Worm (Caenorhabditis elegans): ENCODE data around the gene zhit-3.

The zhit-3 gene

DNA sequence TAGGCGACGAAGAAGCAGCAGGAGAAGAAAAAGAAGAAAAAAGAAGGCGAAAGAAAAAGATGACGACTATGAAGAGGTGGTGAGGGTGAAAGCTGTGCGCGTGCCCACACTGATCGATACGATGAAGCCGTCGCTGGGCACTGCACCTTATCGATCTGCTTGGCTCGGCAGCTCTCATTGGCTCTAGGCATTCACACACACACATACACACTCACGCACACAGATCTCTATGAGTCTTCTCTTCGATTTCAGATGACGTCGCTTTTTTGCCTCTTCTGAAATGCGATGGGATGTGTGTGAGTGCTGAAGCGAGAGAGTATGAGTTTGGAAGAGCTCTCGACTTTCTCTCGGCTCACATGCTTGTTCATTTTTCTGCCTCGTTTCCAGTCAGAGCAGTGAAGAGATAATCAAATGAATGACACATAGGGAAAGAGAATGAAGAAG lies 37.3 kb downstream of the zhit-3 start (continued):
- TF ChIP-seq Y48G9A.11 (GFP tag; IDR thresholded peaks at IDR 0.05): no peak
- TF ChIP-seq madf-5 (GFP tag; IDR thresholded peaks at IDR 0.05): no peak
- peak; percentile 36; the same call in 1 of the 2 replicates for TF ChIP-seq tra-1 (GFP tag; IDR thresholded peaks at IDR 0.05)
- peak; percentile 58; the same call in 1 of the 2 replicates for TF ChIP-seq ceh-20 (GFP tag; IDR thresholded peaks at IDR 0.05)
- peak; percentile 81 for TF ChIP-seq set-16 (GFP tag; IDR thresholded peaks at IDR 0.05)
- TF ChIP-seq mxl-3 (GFP tag; optimal IDR thresholded peaks at IDR 0.05): peak; percentile 28
- TF ChIP-seq F37D6.2 (tag; optimal IDR thresholded peaks at IDR 0.05): peak; percentile 84
- peak; percentile 78 for TF ChIP-seq ceh-28 (tag; optimal IDR thresholded peaks at IDR 0.05)
- TF ChIP-seq hif-1 (tag; optimal IDR thresholded peaks at IDR 0.05): peak in 1 of 2 experiments; percentile 66
- no peak for TF ChIP-seq lir-3 (tag; optimal IDR thresholded peaks at IDR 0.05)
- peak; percentile 86 for TF ChIP-seq nhr-11 (tag; optimal IDR thresholded peaks at IDR 0.05)
- TF ChIP-seq Y5F2A.4 (GFP tag; optimal IDR thresholded peaks at IDR 0.05): no peak
- TF ChIP-seq mdl-1 (tag; optimal IDR thresholded peaks at IDR 0.05): peak; percentile 18 to 90
- 0 out of 2 replicates have a peak, but pooled peaks have one; percentile 15 for TF ChIP-seq nhr-42 (GFP tag; IDR thresholded peaks at IDR 0.05)
- TF ChIP-seq nhr-102 (tag; optimal IDR thresholded peaks at IDR 0.05): no peak
- TF ChIP-seq hlh-11 (tag; optimal IDR thresholded peaks at IDR 0.05): peak; percentile 56
- no peak for TF ChIP-seq ZK337.2 (GFP tag; IDR thresholded peaks at IDR 0.05)
- no peak for TF ChIP-seq nhr-28 (tag; optimal IDR thresholded peaks at IDR 0.05)
- no peak for TF ChIP-seq sdz-12 (GFP tag; optimal IDR thresholded peaks at IDR 0.05)
- no peak for TF ChIP-seq ceh-44 (GFP tag; IDR thresholded peaks at IDR 0.05)
- TF ChIP-seq daf-19 (GFP tag; conservative IDR thresholded peaks at IDR 0.05): no peak
- TF ChIP-seq zag-1 (tag; optimal IDR thresholded peaks at IDR 0.05): peak; percentile 20
- peak; percentile 84 for TF ChIP-seq egl-43 (GFP tag; IDR thresholded peaks at IDR 0.05)
- 0 out of 2 replicates have a peak, but pooled peaks have one; percentile 25 for TF ChIP-seq mdt-29 (GFP tag; IDR thresholded peaks at IDR 0.05)
- TF ChIP-seq nhr-48 (tag; optimal IDR thresholded peaks at IDR 0.05): peak; percentile 25
- TF ChIP-seq vab-7 (GFP tag; IDR thresholded peaks at IDR 0.05): 0 out of 2 replicates have a peak, but pooled peaks have one; percentile 33
- no peak for TF ChIP-seq lin-39 (tag; optimal IDR thresholded peaks at IDR 0.05)
- TF ChIP-seq jun-1 (tag; optimal IDR thresholded peaks at IDR 0.05): no peak
- peak; percentile 62 to 85 for TF ChIP-seq lsy-2 (tag; optimal IDR thresholded peaks at IDR 0.05)
- TF ChIP-seq php-3 (GFP tag; IDR thresholded peaks at IDR 0.05): no peak
- no peak for TF ChIP-seq fos-1 (tag; optimal IDR thresholded peaks at IDR 0.05)
- no peak for TF ChIP-seq skn-1 (tag; optimal IDR thresholded peaks at IDR 0.05)
- no peak for TF ChIP-seq ZK546.5 (tag; optimal IDR thresholded peaks at IDR 0.05)
- no peak for TF ChIP-seq Y75B8A.6 (GFP tag; IDR thresholded peaks at IDR 0.05)
- peak; percentile 98 for TF ChIP-seq fkh-10 (GFP tag; optimal IDR thresholded peaks at IDR 0.05)
- TF ChIP-seq F44E2.7 (GFP tag; IDR thresholded peaks at IDR 0.05): no peak
- TF ChIP-seq nhr-77 (tag; optimal IDR thresholded peaks at IDR 0.05): no peak
- peak in 1 of 2 experiments; percentile 1 for TF ChIP-seq unc-62 (GFP tag; optimal IDR thresholded peaks at IDR 0.05 in 1 of 2)
- TF ChIP-seq unc-62 (tag; optimal IDR thresholded peaks at IDR 0.05): peak; percentile 33
- peak; percentile 85; the same call in 1 of the 2 replicates for TF ChIP-seq ctbp-1 (GFP tag; IDR thresholded peaks at IDR 0.05)

DNA sequence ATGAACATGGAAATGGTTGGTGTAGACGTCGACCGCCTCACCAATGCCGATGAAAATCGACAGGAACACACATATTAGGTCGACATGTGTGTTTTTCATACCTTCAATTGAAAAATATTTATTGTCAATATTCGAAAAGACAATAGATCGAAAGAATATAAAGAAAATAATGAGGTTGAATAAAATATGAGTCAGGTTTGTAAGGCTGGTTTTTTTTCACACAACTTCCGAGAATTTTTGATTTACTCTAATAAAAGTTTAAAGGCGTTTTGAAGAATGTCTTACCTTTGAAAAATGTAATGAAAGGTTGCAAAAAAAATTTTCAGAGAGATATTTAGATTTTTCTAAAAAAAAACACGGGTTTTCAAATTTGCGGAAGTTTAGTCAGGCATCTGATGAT lies 38.3 kb downstream of the zhit-3 start, which contains the start of gene egl-3:
Gene egl-3, minus strand, starts transcription at position 101 of the 400 bp plus-strand sequence.
- TF ChIP-seq lsy-2 (tag; optimal IDR thresholded peaks at IDR 0.05) (no peak), unc-62 (GFP tag; optimal IDR thresholded peaks at IDR 0.05 in 1 of 2) (peak in 1 of 2 experiments; percentile 26), unc-62 (tag; optimal IDR thresholded peaks at IDR 0.05) (no peak)

All from whole organism, L4 larva.